Fruit fly (Drosophila melanogaster): ENCODE results near the gene Cpr97Ea.

DNA sequence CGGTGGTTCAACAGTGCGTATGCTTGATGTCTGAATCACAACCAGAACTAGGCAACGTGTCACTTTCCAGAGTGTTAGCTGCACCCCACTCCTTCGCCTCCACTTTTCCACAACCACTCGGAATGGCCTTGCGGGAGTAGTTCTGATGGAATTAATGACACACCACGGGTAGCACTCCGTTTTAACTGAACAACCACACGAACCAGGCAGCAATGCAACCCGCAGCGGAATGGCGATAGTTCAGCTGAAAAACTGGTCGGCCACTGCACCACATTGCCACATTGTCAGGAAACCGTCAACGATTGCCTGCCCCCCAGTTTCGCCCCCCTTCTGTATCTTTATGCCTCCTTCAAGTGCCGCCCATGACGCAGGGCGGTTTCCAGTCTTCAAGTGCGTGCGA lies at the start of gene Cpr97Ea:
- no peak for TF ChIP-seq psq (GFP tag; optimal IDR thresholded peaks at IDR 0.05)
- no peak for TF ChIP-seq OdsH (GFP tag; optimal IDR thresholded peaks at IDR 0.05)
- no peak for TF ChIP-seq GATAd (GFP tag; optimal IDR thresholded peaks at IDR 0.05)
- TF ChIP-seq fru (GFP tag; optimal IDR thresholded peaks at IDR 0.05), result no peak
- TF ChIP-seq woc (GFP tag; optimal IDR thresholded peaks at IDR 0.05), result no peak
- TF ChIP-seq Sp1 (GFP tag; optimal IDR thresholded peaks at IDR 0.05), result no peak
- no peak for TF ChIP-seq dsf (GFP tag; optimal IDR thresholded peaks at IDR 0.05; ENCODE audit: borderline replicate concordance)
- no peak for TF ChIP-seq br (GFP tag; optimal IDR thresholded peaks at IDR 0.05)
- no peak for TF ChIP-seq Jra (GFP tag; optimal IDR thresholded peaks at IDR 0.05)
- no peak for TF ChIP-seq HLH106 (tag; optimal IDR thresholded peaks at IDR 0.05)
- no peak for TF ChIP-seq Dif (GFP tag; optimal IDR thresholded peaks at IDR 0.05; ENCODE audit: partially characterized antibody)

Data from whole organism, wandering third instar larva.